Worm (Caenorhabditis elegans) whole organism, mixed stage, embryonic: ENCODE results near the gene gfrp-1.

Experiments used
- ces-1 ChIP-seq: fragments of 150-350 bp; optimal IDR thresholded peaks from 2 replicates; lab custom pipeline; 2014; ENCODE audit warnings: missing biosample characterization, missing genetic modification reagents, missing genetic modification characterization
- mep-1 ChIP-seq: fragments of 150-350 bp; optimal IDR thresholded peaks from 2 replicates; lab custom pipeline; 2017; ENCODE audit warnings: missing biosample characterization, missing genetic modification reagents, missing genetic modification characterization, inconsistent platforms
- nhr-237 ChIP-seq: fragments of 150-350 bp; optimal IDR thresholded peaks from 2 replicates; lab custom pipeline; 2014; ENCODE audit warnings: missing biosample characterization, missing genetic modification characterization
- pha-4 ChIP-seq: fragments of 150-350 bp; optimal IDR thresholded peaks from 2 replicates; lab custom pipeline; 2018; ENCODE audit warnings: missing biosample characterization, missing genetic modification reagents, missing genetic modification characterization
- snpc-4 ChIP-seq: fragments of 150-350 bp; optimal IDR thresholded peaks from 2 replicates; lab custom pipeline; 2014; ENCODE audit warnings: missing biosample characterization, missing genetic modification characterization
- sptf-1 ChIP-seq: sonication (generic microtip); optimal IDR thresholded peaks from 2 replicates; lab custom pipeline; 2017; ENCODE audit warnings: mild to moderate bottlenecking, missing genetic modification characterization, moderate library complexity, missing compliant biosample characterization
- ztf-11 ChIP-seq: fragments of 150-350 bp; optimal IDR thresholded peaks from 2 replicates; lab custom pipeline; 2014; ENCODE audit warnings: missing biosample characterization, missing genetic modification characterization

DNA sequence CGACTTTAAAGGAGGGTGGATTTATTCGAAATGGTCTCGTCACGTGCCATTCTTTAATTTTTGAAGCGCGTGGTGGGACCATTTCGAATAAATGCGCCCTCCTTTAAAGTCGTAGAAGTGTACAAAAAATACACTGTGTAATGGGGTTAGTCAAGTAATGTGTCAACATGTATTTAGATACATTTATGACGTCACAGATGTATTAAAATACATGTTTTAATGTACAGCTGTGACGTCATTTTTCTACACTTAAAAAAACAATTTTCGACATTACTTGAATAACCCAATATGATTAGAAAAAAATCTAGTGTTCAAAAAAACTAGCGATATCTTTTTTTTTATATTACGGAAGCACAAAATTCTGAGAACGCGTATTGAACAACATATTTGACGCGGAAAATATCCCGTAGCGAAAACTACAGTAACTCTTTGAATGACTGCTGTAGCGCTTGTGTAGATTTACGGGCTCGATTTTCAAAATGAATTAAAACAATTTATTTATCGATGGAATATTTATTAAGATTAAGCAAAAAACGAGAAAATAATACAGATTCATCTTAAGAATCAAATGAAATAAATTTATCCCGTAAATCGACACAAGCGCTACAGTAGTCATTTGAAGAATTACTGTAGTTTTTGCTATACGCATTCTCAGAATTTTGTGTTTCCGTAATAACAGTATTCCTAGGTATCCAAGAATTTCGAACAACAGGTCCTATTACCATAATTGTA is at the start of gene gfrp-1:
- TF ChIP-seq pha-4 (tag; lab: Kevin White, UChicago) (no peak), snpc-4 (tag; lab: Kevin White, UChicago) (no peak), nhr-237 (tag; lab: Kevin White, UChicago) (no peak), sptf-1 (tag; lab: Kevin White, UChicago) (no peak), ces-1 (GFP tag; lab: Kevin White, UChicago) (no peak), mep-1 (tag; lab: Kevin White, UChicago) (no peak), ztf-11 (no peak)
